Fruit fly (Drosophila melanogaster): Measurements from ENCODE around the gene Targ2.

Gene Targ2

dm6 chr3L:21226309-21226708, 23.3 kb upstream of the Targ2 start, which contains the start of gene Eip78C:
TSS of gene Eip78C (plus strand) at chr3L:21226609.
- TF ChIP-seq CG9948 (tag; optimal IDR thresholded peaks at IDR 0.05) (no peak), Pif1A (GFP tag; optimal IDR thresholded peaks at IDR 0.05) (no peak), CG14655 (GFP tag; optimal IDR thresholded peaks at IDR 0.05) (peak; percentile 6), fd96Ca (GFP tag; IDR thresholded peaks at IDR 0.05) (peak; percentile 50; the same call in 1 of the 3 replicates), Ets98B (GFP tag; IDR thresholded peaks at IDR 0.05) (peak; percentile 41; the same call in 1 of the 2 replicates), CG32121 (GFP tag; IDR thresholded peaks at IDR 0.05) (0 out of 2 replicates have a peak, but pooled peaks have one; percentile 29)

- TF ChIP-seq fd96Ca (GFP tag; IDR thresholded peaks at IDR 0.05) (0 out of 3 replicates have a peak, but pooled peaks have one; percentile 18), CG4496 (GFP tag; IDR thresholded peaks at IDR 0.05) (0 out of 3 replicates have a peak, but pooled peaks have one; percentile 8), Pif1A (GFP tag; optimal IDR thresholded peaks at IDR 0.05) (no peak)
Measured at dm6 chr3L:21225642-21226041, 22.6 kb upstream of the Targ2 start.

DNA sequence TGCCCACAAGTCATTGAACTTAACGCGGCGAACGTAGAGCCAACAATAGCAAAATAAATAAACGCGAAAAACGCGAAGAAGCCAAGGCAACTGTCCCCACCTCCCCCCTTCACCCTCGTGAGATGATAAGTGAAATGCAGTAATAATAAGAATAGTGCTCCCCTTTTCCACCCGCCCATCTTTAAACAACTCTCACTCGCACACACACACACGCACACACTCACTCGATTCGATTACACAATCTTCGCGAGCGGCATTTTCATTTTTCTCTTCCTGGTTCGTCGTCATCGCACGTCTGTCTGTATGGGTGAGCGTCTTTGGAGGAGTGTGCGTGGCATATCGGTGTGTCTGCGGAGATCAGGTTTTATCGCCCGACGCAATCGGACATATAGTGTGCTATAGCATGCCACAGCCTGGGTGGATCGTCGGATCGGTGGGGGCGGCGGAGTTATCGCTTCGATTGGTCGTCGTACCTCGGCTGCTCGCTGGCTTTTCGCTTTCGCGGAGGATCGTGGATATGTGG, 21.7 kb upstream of the Targ2 start:
- TF ChIP-seq CG14655 (GFP tag; optimal IDR thresholded peaks at IDR 0.05) = no peak
- peak; percentile 93 for TF ChIP-seq CG13204 (GFP tag; optimal IDR thresholded peaks at IDR 0.05)
- TF ChIP-seq CG9948 (tag; optimal IDR thresholded peaks at IDR 0.05) = no peak
- TF ChIP-seq gl (tag; optimal IDR thresholded peaks at IDR 0.05) = no peak
- peak; percentile 39; the same call in 2 of the 3 replicates for TF ChIP-seq CG4496 (GFP tag; IDR thresholded peaks at IDR 0.05)
- TF ChIP-seq CG8301 (tag; optimal IDR thresholded peaks at IDR 0.05) = no peak
- TF ChIP-seq CG32121 (GFP tag; IDR thresholded peaks at IDR 0.05) = peak; percentile 40
- no peak for TF ChIP-seq D1 (tag; optimal IDR thresholded peaks at IDR 0.05)
- TF ChIP-seq fd96Ca (GFP tag; IDR thresholded peaks at IDR 0.05) = peak; percentile 70; the same call in 2 of the 3 replicates
- no peak for TF ChIP-seq Pif1B (GFP tag; optimal IDR thresholded peaks at IDR 0.05)
- peak; percentile 97 for TF ChIP-seq EcR (GFP tag; optimal IDR thresholded peaks at IDR 0.05)
- TF ChIP-seq CG15710 (tag; optimal IDR thresholded peaks at IDR 0.05) = no peak
- TF ChIP-seq CG12605 (GFP tag; IDR thresholded peaks at IDR 0.05) = peak; percentile 6
- no peak for TF ChIP-seq CG10348 (GFP tag; IDR thresholded peaks at IDR 0.05)
- TF ChIP-seq Pif1A (GFP tag; optimal IDR thresholded peaks at IDR 0.05) = no peak
- TF ChIP-seq Snoo (tag; optimal IDR thresholded peaks at IDR 0.05) = peak; percentile 35
- TF ChIP-seq Ets98B (GFP tag; IDR thresholded peaks at IDR 0.05) = peak; percentile 56; the same call in 1 of the 2 replicates
- TF ChIP-seq CG17806 (tag; optimal IDR thresholded peaks at IDR 0.05) = no peak
- TF ChIP-seq rn (GFP tag; IDR thresholded peaks at IDR 0.05) = no peak
- TF ChIP-seq CG34367 (tag; optimal IDR thresholded peaks at IDR 0.05) = no peak
- TF ChIP-seq CG8159 (tag; optimal IDR thresholded peaks at IDR 0.05) = no peak

DNA sequence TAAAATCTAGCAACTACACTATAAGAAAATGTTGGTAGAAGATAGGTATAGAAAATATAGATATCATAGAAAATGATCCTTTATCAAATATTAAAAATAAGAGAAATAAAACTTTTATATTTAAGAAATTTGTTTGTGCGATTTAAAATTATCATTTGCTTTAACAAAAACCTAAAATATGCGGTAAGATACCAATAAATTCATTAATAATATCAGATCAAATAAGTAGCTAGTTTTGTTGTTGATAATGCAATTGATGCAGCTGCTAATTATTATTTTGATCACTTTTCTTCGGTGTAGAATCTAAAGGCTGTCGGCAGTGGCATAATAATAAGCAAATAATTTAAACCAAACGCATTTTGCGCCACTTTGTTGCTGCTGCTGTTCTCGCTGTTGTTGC, 21.2 kb upstream of the Targ2 start:
- peak; percentile 90 for TF ChIP-seq CG8301 (tag; optimal IDR thresholded peaks at IDR 0.05)
- no peak for TF ChIP-seq CG32121 (GFP tag; IDR thresholded peaks at IDR 0.05)
- TF ChIP-seq CG9948 (tag; optimal IDR thresholded peaks at IDR 0.05) = no peak
- TF ChIP-seq D1 (tag; optimal IDR thresholded peaks at IDR 0.05) = no peak
- peak; percentile 16 for TF ChIP-seq Pif1A (GFP tag; optimal IDR thresholded peaks at IDR 0.05)
- peak; percentile 25; the same call in 1 of the 2 replicates for TF ChIP-seq rn (GFP tag; IDR thresholded peaks at IDR 0.05)
- TF ChIP-seq CG4496 (GFP tag; IDR thresholded peaks at IDR 0.05) = no peak; the same call in 2 of the 3 replicates
- no peak for TF ChIP-seq CG17806 (tag; optimal IDR thresholded peaks at IDR 0.05)
- TF ChIP-seq CG14655 (GFP tag; optimal IDR thresholded peaks at IDR 0.05) = peak; percentile 95
- no peak for TF ChIP-seq Pif1B (GFP tag; optimal IDR thresholded peaks at IDR 0.05)
- no peak for TF ChIP-seq CG13204 (GFP tag; optimal IDR thresholded peaks at IDR 0.05)

DNA sequence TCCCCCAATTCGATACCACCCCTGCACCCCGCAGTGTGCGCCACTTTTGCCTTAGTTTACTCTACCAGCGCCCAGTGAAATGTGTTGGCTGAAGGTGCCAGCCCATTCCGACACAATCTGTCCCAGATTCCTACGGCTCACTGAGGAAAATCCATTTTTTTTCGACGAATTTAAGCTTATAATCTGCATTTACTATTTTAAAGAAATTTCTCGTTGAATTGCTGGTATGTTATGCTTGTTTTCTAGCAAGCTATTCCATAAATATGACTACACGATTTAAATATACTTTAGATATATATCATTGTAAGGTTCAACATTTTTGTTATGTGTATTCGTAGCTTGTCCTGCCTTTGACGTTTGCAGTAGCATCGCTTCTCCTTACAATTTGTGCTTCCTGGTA, 20.2 kb upstream of the Targ2 start:
- TF ChIP-seq gl (tag; optimal IDR thresholded peaks at IDR 0.05) (no peak), Pif1B (GFP tag; optimal IDR thresholded peaks at IDR 0.05) (no peak), fd96Ca (GFP tag; IDR thresholded peaks at IDR 0.05) (no peak), CG8159 (tag; optimal IDR thresholded peaks at IDR 0.05) (no peak), Ets98B (GFP tag; IDR thresholded peaks at IDR 0.05) (peak; percentile 52; the same call in 1 of the 2 replicates), CG34367 (tag; optimal IDR thresholded peaks at IDR 0.05) (no peak), Snoo (tag; optimal IDR thresholded peaks at IDR 0.05) (no peak), CG13204 (GFP tag; optimal IDR thresholded peaks at IDR 0.05) (no peak), CG14655 (GFP tag; optimal IDR thresholded peaks at IDR 0.05) (peak; percentile 76), CG10348 (GFP tag; IDR thresholded peaks at IDR 0.05) (no peak), EcR (GFP tag; optimal IDR thresholded peaks at IDR 0.05) (no peak), CG32121 (GFP tag; IDR thresholded peaks at IDR 0.05) (peak; percentile 79), CG4496 (GFP tag; IDR thresholded peaks at IDR 0.05) (peak; percentile 61; the same call in 1 of the 3 replicates), Pif1A (GFP tag; optimal IDR thresholded peaks at IDR 0.05) (peak; percentile 20), D1 (tag; optimal IDR thresholded peaks at IDR 0.05) (no peak), CG12605 (GFP tag; IDR thresholded peaks at IDR 0.05) (no peak), CG8301 (tag; optimal IDR thresholded peaks at IDR 0.05) (peak; percentile 76), CG9948 (tag; optimal IDR thresholded peaks at IDR 0.05) (peak; percentile 8), CG17806 (tag; optimal IDR thresholded peaks at IDR 0.05) (no peak), CG15710 (tag; optimal IDR thresholded peaks at IDR 0.05) (no peak), rn (GFP tag; IDR thresholded peaks at IDR 0.05) (no peak)

DNA sequence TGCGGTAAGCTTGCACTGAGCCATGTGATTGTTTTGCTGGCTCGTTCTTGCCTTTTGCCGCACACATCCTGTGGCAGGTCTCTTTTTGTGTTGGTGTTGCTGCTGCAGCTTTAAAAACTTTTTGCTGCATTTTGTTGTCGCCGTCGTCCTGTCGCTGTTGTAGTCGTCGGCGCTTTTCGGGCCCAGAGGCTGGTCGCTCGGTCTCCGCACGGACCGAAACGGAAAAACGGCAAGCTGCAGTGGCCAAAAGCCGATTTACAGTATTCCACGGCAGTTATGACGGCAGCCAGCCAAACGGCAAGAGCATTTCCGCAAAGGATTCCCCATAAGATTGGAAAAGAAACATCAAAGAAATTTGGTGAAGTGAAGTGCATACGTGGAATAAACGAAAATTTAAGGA, 17.1 kb upstream of the Targ2 start, which contains the start of gene CG43219:
CG43219 (plus strand) TSS at position 301 of the 400 bp plus-strand sequence.
- TF ChIP-seq CG8159 (tag; optimal IDR thresholded peaks at IDR 0.05) (no peak), CG4496 (GFP tag; IDR thresholded peaks at IDR 0.05) (0 out of 3 replicates have a peak, but pooled peaks have one; percentile 22)
